Fruit fly (Drosophila melanogaster): ENCODE measurements around the gene MSBP.

The MSBP gene

DNA sequence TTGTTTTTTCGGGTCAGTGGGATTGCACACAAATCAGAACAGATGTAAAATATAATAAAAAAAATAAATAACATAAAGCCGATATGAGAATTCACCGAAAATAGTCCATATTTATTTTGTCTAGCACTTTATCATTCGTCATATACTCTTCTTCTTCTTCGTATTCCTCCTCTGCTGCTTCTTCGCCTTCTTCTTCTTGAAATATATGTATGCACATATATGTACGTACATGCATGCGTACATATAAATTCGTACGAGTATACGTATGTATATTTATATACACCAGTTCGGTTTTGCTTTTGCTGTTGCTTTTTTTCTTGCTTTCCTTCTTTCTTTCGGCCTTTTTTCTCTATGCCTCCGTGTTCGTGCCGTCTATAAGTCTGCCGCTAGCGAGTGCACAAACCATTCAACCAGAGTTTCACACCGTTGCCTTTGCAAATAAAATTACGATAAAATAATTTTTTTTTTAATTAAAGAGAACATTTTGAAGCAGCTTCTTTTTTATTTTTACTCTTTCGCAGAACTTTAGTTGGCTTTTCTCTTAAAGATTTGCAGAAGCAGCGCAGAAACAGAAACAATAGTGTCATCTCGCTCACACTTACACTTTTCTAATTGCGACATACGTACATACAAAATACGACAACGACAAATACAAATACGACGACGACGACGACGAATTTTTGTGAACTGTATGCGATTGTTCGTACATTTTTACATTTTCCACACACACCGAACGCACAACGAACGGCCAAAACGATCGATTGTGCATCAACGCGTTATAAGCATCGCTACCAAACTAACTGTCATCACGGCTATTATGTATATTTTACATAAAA lies 3.3 kb downstream of the MSBP start (continued):
- TF ChIP-seq dsx (GFP tag; optimal IDR thresholded peaks at IDR 0.05; ENCODE audit: poor library complexity, severe bottlenecking) (peak; percentile 88), CG9139 (GFP tag; optimal IDR thresholded peaks at IDR 0.05) (peak; percentile 92), CG11902 (GFP tag; optimal IDR thresholded peaks at IDR 0.05) (no peak), CG32006 (GFP tag; optimal IDR thresholded peaks at IDR 0.05) (no peak), Ets96B (tag; optimal IDR thresholded peaks at IDR 0.05) (peak; percentile 92), spab (GFP tag; optimal IDR thresholded peaks at IDR 0.05) (peak; percentile 87), lz (GFP tag; optimal IDR thresholded peaks at IDR 0.05) (peak; percentile 14), cyc (GFP tag; optimal IDR thresholded peaks at IDR 0.05) (no peak), CG10669 (GFP tag; optimal IDR thresholded peaks at IDR 0.05) (peak; percentile 89), CG7368 (GFP tag; optimal IDR thresholded peaks at IDR 0.05) (no peak), Sox102F (GFP tag; optimal IDR thresholded peaks at IDR 0.05) (no peak), Hr39 (GFP tag; optimal IDR thresholded peaks at IDR 0.05) (no peak), svp (GFP tag) (no peak), Sox14 (GFP tag; optimal IDR thresholded peaks at IDR 0.05) (no peak), OdsH (GFP tag; optimal IDR thresholded peaks at IDR 0.05) (no peak), fd85E (GFP tag; optimal IDR thresholded peaks at IDR 0.05) (peak; percentile 43), CG6854 (GFP tag; optimal IDR thresholded peaks at IDR 0.05) (peak; percentile 89), CG1621 (tag; optimal IDR thresholded peaks at IDR 0.05) (peak; percentile 94), CG6792 (GFP tag; optimal IDR thresholded peaks at IDR 0.05) (peak; percentile 39), CG3032 (tag; optimal IDR thresholded peaks at IDR 0.05) (peak; percentile 90), CG6276 (GFP tag; optimal IDR thresholded peaks at IDR 0.05) (peak; percentile 97)

- TF ChIP-seq pdm3 (GFP tag; optimal IDR thresholded peaks at IDR 0.05) (no peak), CG8632 (GFP tag; optimal IDR thresholded peaks at IDR 0.05) (no peak), topi (GFP tag; optimal IDR thresholded peaks at IDR 0.05) (no peak), CG6808 (GFP tag; optimal IDR thresholded peaks at IDR 0.05) (no peak), CG7368 (GFP tag; optimal IDR thresholded peaks at IDR 0.05) (no peak), CG9139 (GFP tag; optimal IDR thresholded peaks at IDR 0.05) (no peak), CG16779 (tag; optimal IDR thresholded peaks at IDR 0.05) (no peak), vri (GFP tag; optimal IDR thresholded peaks at IDR 0.05) (no peak)
Measured at dm6 chrX:15875569-15875968, 14.3 kb downstream of the MSBP start.

dm6 chrX:15874437-15874836 lies 15.5 kb downstream of the MSBP start:
- TF ChIP-seq svp (GFP tag) (peak; percentile 94), Sox102F (GFP tag; optimal IDR thresholded peaks at IDR 0.05) (no peak)

- TF ChIP-seq CG16779 (tag; optimal IDR thresholded peaks at IDR 0.05) (no peak), Ets21C (GFP tag; optimal IDR thresholded peaks at IDR 0.05) (no peak), CG11294 (GFP tag; IDR thresholded peaks at IDR 0.05) (no peak), fkh (GFP tag; optimal IDR thresholded peaks at IDR 0.05) (peak; percentile 84), esn (GFP tag; optimal IDR thresholded peaks at IDR 0.05) (peak; percentile 9), CG15336 (GFP tag; IDR thresholded peaks at IDR 0.05) (0 out of 2 replicates have a peak, but pooled peaks have one; percentile 10), CG6854 (GFP tag; optimal IDR thresholded peaks at IDR 0.05) (peak; percentile 34), Eip78C (GFP tag) (peak; percentile 80)
Measured at dm6 chrX:15870777-15871757, 18.8 kb downstream of the MSBP start.
